Worm (Caenorhabditis elegans) whole organism, late embryonic: ENCODE measurements around the gene nspb-7.
A peak's percentile ranks its signal among the peaks of the same experiment; 100 is the strongest.

Experiments used
- C08G9.2 ChIP-seq: sonication (generic microtip); optimal IDR thresholded peaks from 2 replicates; lab custom pipeline; 2016; ENCODE audit warnings: mild to moderate bottlenecking, missing genetic modification characterization, moderate library complexity, missing compliant biosample characterization
- K02D7.2 ChIP-seq: sonication (generic microtip); optimal IDR thresholded peaks from 2 replicates; lab custom pipeline; 2017; ENCODE audit warnings: mild to moderate bottlenecking, missing genetic modification characterization, missing compliant biosample characterization
- T23F11.4 ChIP-seq: fragments of 200-800 bp; sonication (Bioruptor generic); optimal IDR thresholded peaks from 2 replicates; lab custom pipeline; 2018; ENCODE audit warnings: mild to moderate bottlenecking, missing genetic modification characterization, missing compliant biosample characterization
- Y22D7AL.16 ChIP-seq: sonication (generic microtip); optimal IDR thresholded peaks from 2 replicates; lab custom pipeline; 2016; ENCODE audit warnings: missing genetic modification characterization, missing compliant biosample characterization
- ahr-1 ChIP-seq: sonication (generic microtip); optimal IDR thresholded peaks from 2 replicates; lab custom pipeline; 2016; ENCODE audit warnings: missing genetic modification characterization, missing compliant biosample characterization
- ceh-14 ChIP-seq: sonication (generic microtip); optimal IDR thresholded peaks from 2 replicates; lab custom pipeline; 2016; ENCODE audit warnings: missing genotype, missing genetic modification characterization, missing compliant biosample characterization
- ceh-18 ChIP-seq: sonication (generic microtip); optimal IDR thresholded peaks from 2 replicates; lab custom pipeline; 2016; ENCODE audit warnings: missing genetic modification characterization, missing compliant biosample characterization
- ceh-22 ChIP-seq: sonication (generic microtip); optimal IDR thresholded peaks from 2 replicates; lab custom pipeline; 2017; ENCODE audit warnings: missing biosample characterization, missing genetic modification characterization
- ceh-34 ChIP-seq: sonication (generic microtip); optimal IDR thresholded peaks from 2 replicates; lab custom pipeline; 2016; ENCODE audit warnings: mild to moderate bottlenecking, missing genetic modification characterization, missing compliant biosample characterization
- ceh-45 ChIP-seq: fragments of 200-800 bp; sonication (Bioruptor generic); IDR thresholded peaks from 2 replicates; pipeline ENCODE4 v1.3.6; 2022; ENCODE audit warnings: missing genetic modification reagents, missing genetic modification characterization, missing compliant biosample characterization
- ceh-48 ChIP-seq: sonication (generic microtip); optimal IDR thresholded peaks from 2 replicates; lab custom pipeline; 2016; ENCODE audit warnings: missing genetic modification characterization, inconsistent platforms, missing compliant biosample characterization
- ceh-9 ChIP-seq: sonication (generic microtip); optimal IDR thresholded peaks from 2 replicates; lab custom pipeline; 2016; ENCODE audit warnings: mild to moderate bottlenecking, missing genetic modification characterization, inconsistent platforms, missing compliant biosample characterization
- che-1 ChIP-seq: sonication (generic microtip); optimal IDR thresholded peaks from 2 replicates; lab custom pipeline; 2016; ENCODE audit warnings: mild to moderate bottlenecking, missing genetic modification characterization, missing compliant biosample characterization
- dmd-4 ChIP-seq: sonication (generic microtip); optimal IDR thresholded peaks from 2 replicates; lab custom pipeline; 2016; ENCODE audit warnings: borderline replicate concordance, missing genetic modification characterization, missing compliant biosample characterization
- elt-2 ChIP-seq: sonication (generic microtip); optimal IDR thresholded peaks from 2 replicates; lab custom pipeline; 2016; ENCODE audit warnings: missing genetic modification reagents, missing genetic modification characterization, missing compliant biosample characterization
- elt-4 ChIP-seq: sonication (generic microtip); optimal IDR thresholded peaks from 2 replicates; lab custom pipeline; 2016; ENCODE audit warnings: missing genetic modification characterization, missing compliant biosample characterization
- ets-4 ChIP-seq: sonication (generic microtip); optimal IDR thresholded peaks from 2 replicates; lab custom pipeline; 2016; ENCODE audit warnings: missing genetic modification characterization, missing compliant biosample characterization
- fax-1 ChIP-seq: sonication (generic microtip); optimal IDR thresholded peaks from 2 replicates; lab custom pipeline; 2016; ENCODE audit warnings: missing genotype, missing genetic modification characterization, missing compliant biosample characterization
- hlh-13 ChIP-seq: fragments of 200-800 bp; sonication (Bioruptor generic); optimal IDR thresholded peaks from 2 replicates; lab custom pipeline; 2018; ENCODE audit warnings: mild to moderate bottlenecking, missing genetic modification characterization, missing compliant biosample characterization
- hlh-30 ChIP-seq: sonication (generic microtip); optimal IDR thresholded peaks from 2 replicates; lab custom pipeline; 2017; ENCODE audit warnings: antibody characterized with exemption, missing genetic modification characterization, missing compliant biosample characterization; ENCODE audit not compliant: insufficient read depth
- lim-6 ChIP-seq: sonication (generic microtip); optimal IDR thresholded peaks from 2 replicates; lab custom pipeline; 2016; ENCODE audit warnings: missing genetic modification characterization, missing compliant biosample characterization
- lin-11 ChIP-seq: fragments of 200-800 bp; sonication (Bioruptor generic); optimal IDR thresholded peaks from 2 replicates; lab custom pipeline; 2018; ENCODE audit warnings: mild to moderate bottlenecking, missing genetic modification characterization, missing compliant biosample characterization
- madf-2 ChIP-seq: sonication (generic microtip); optimal IDR thresholded peaks from 2 replicates; lab custom pipeline; 2017; ENCODE audit warnings: missing genetic modification characterization, missing compliant biosample characterization
- mec-3 ChIP-seq: sonication (generic microtip); optimal IDR thresholded peaks from 2 replicates; lab custom pipeline; 2016; ENCODE audit warnings: borderline replicate concordance, missing genetic modification characterization, missing compliant biosample characterization
- nfya-1 ChIP-seq: sonication (generic microtip); optimal IDR thresholded peaks from 2 replicates; lab custom pipeline; 2017; ENCODE audit warnings: missing genetic modification characterization, mild to moderate bottlenecking, missing compliant biosample characterization, antibody characterized with exemption, moderate library complexity
- nhr-11 ChIP-seq: fragments of 150-350 bp; optimal IDR thresholded peaks from 2 replicates; lab custom pipeline; 2014; ENCODE audit warnings: missing biosample characterization, missing genetic modification characterization
- pag-3 ChIP-seq: sonication (generic microtip); optimal IDR thresholded peaks from 2 replicates; lab custom pipeline; 2016; ENCODE audit warnings: missing compliant biosample characterization, missing genetic modification characterization, borderline replicate concordance
- pha-2 ChIP-seq: sonication (generic microtip); optimal IDR thresholded peaks from 2 replicates; lab custom pipeline; 2017; ENCODE audit warnings: mild to moderate bottlenecking, missing genetic modification characterization, missing compliant biosample characterization
- pqm-1 ChIP-seq: sonication (generic microtip); optimal IDR thresholded peaks from 2 replicates; lab custom pipeline; 2016; ENCODE audit warnings: missing genetic modification characterization, missing compliant biosample characterization
- pros-1 ChIP-seq: fragments of 150-350 bp; optimal IDR thresholded peaks from 2 replicates; lab custom pipeline; 2014; ENCODE audit warnings: missing biosample characterization, missing genetic modification reagents, missing genetic modification characterization
- ref-2 ChIP-seq: sonication (generic microtip); optimal IDR thresholded peaks from 2 replicates; lab custom pipeline; 2016; ENCODE audit warnings: missing genetic modification characterization, missing compliant biosample characterization
- sdc-2 ChIP-seq: sonication (generic microtip); optimal IDR thresholded peaks from 2 replicates; lab custom pipeline; 2016; ENCODE audit warnings: missing genotype, missing genetic modification characterization, missing compliant biosample characterization
- sox-2 ChIP-seq: fragments of 200-800 bp; sonication (Bioruptor generic); IDR thresholded peaks from 2 replicates; pipeline ENCODE4 v1.3.6; 2022; ENCODE audit warnings: missing genetic modification reagents, missing genetic modification characterization, missing compliant biosample characterization
- sox-4 ChIP-seq: sonication (generic microtip); optimal IDR thresholded peaks from 2 replicates; lab custom pipeline; 2017; ENCODE audit warnings: mild to moderate bottlenecking, missing genetic modification characterization, inconsistent platforms, missing compliant biosample characterization
- syd-9 ChIP-seq: sonication (generic microtip); optimal IDR thresholded peaks from 2 replicates; lab custom pipeline; 2016; ENCODE audit warnings: mild to moderate bottlenecking, missing genetic modification characterization, moderate library complexity, missing compliant biosample characterization
- tbx-2 ChIP-seq: sonication (generic microtip); optimal IDR thresholded peaks from 2 replicates; lab custom pipeline; 2016; ENCODE audit warnings: missing genetic modification characterization, missing compliant biosample characterization
- unc-3 ChIP-seq, 2 experiments: fragments of 200-800 bp in 1 of 2; sonication (Bioruptor generic) in 1 of 2; sonication (generic microtip) in 1 of 2; conservative IDR thresholded peaks in 1 of 2; optimal IDR thresholded peaks in 1 of 2; 2 replicates each; pipeline versions ENCODE4 v1.3.6 to Lab custom; 2016 to 2022; ENCODE audit warnings: missing compliant biosample characterization in 2 of 2, missing genetic modification characterization in 2 of 2, missing genetic modification reagents in 1 of 2
- unc-42 ChIP-seq: sonication (generic microtip); optimal IDR thresholded peaks from 2 replicates; lab custom pipeline; 2016; ENCODE audit warnings: missing genotype, missing genetic modification characterization, missing compliant biosample characterization
- unc-55 ChIP-seq: sonication (generic microtip); optimal IDR thresholded peaks from 2 replicates; lab custom pipeline; 2017; ENCODE audit warnings: missing biosample characterization, missing genetic modification reagents, missing genetic modification characterization
- unc-86 ChIP-seq: sonication (generic microtip); optimal IDR thresholded peaks from 2 replicates; lab custom pipeline; 2016; ENCODE audit warnings: missing genetic modification characterization, missing compliant biosample characterization
- ztf-16 ChIP-seq: sonication (generic microtip); optimal IDR thresholded peaks from 2 replicates; lab custom pipeline; 2017; ENCODE audit warnings: missing genetic modification characterization, missing compliant biosample characterization

nspb-7 gene

DNA sequence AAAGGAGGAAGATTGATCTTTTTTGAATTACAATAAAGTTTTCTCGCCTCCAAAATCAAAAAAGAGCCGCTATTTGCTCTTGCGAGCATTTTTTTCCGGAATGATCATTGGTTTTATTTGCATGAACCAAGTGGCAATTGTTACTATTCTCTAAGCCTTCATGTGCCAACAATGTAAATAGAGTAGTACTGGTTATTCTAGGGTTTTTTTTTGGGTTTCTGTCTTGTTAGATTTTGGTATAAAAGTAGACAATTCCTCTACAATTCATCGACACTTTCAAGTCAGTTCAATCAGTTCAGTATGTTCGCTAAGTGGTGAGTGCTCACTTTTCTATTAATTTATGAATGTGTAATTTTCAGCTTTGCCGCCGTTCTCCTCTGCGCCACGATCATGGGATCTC, at the start of gene nspb-7:
nspb-7 (plus strand) TSS at position 301 of the 400 bp plus-strand sequence.
- TF ChIP-seq ceh-34 (no peak), ceh-18 (no peak), pha-2 (tag; lab: Kevin White, UChicago) (no peak), lin-11 (tag; lab: Kevin White, UChicago) (no peak), ceh-48 (no peak), nhr-11 (tag; lab: Kevin White, UChicago) (no peak), unc-3 (GFP tag; conservative IDR thresholded peaks at IDR 0.05; lab: Robert Waterston, UW) (no peak), unc-3 (tag; optimal IDR thresholded peaks at IDR 0.05; lab: Kevin White, UChicago) (no peak), C08G9.2 (tag; lab: Kevin White, UChicago) (no peak), sox-4 (no peak), K02D7.2 (tag; lab: Kevin White, UChicago) (no peak)

DNA sequence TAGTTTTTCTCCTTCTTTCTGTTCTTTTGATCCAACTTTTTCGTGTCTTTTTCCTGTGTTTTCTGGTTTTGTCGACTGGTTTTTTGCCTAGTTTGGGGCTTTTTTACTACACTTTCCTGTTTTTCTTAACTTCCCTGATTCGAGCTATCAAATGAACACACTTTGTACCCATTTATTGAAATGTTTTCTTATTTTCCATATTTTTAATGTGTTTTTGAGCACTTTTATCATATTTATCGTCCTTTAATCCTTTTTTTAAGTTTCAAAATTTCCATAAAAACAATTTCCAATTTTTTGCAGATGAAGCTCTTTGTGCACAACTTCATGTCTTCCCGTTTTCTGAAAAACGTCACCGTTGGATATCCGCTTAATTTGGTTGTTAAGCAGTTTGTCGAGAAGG, 44.1 kb upstream of the nspb-7 start, which contains the start of gene C04H5.1:
C04H5.1 (plus strand) TSS at position 301 of the 400 bp plus-strand sequence.
- TF ChIP-seq K02D7.2 (tag; lab: Kevin White, UChicago) (no peak), elt-2 (tag; lab: Kevin White, UChicago) (no peak), unc-86 (tag; lab: Kevin White, UChicago) (no peak)
- TF ChIP-seq, all 69 proteins: peak for 0

DNA sequence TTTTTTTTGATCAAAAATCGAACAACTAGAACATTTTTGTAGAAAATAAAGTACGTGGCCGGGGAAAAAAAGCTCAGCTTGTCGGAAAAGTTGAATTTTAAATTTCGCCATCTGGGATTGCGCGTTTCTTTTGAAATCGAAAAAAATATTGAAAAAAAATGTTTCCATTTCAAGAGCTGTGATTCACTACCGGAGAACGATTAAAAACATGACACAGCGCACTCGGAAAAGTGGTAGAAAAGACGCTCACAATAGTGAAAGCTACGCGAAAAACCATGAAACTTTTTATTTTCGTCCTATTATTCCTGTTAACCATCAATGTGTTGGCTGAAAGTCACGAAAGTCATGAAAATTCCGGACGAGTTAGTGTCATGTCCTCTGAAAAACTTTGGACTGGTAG, 40.4 kb upstream of the nspb-7 start, which contains the start of the genes clec-147 and C04H5.7:
clec-147 (minus strand) TSS at position 101 of the 400 bp plus-strand sequence.
C04H5.7 (plus strand) TSS at position 219 of the 400 bp plus-strand sequence.
- no peak for TF ChIP-seq lim-6 (tag; lab: Kevin White, UChicago)
- no peak for TF ChIP-seq pag-3 (tag; lab: Kevin White, UChicago)
- TF ChIP-seq ceh-9: no peak
- TF ChIP-seq ztf-16 (tag; lab: Kevin White, UChicago): no peak
- TF ChIP-seq pqm-1 (tag; lab: Kevin White, UChicago): no peak
- no peak for TF ChIP-seq dmd-4 (tag; lab: Kevin White, UChicago)
- TF ChIP-seq hlh-30: no peak
- no peak for TF ChIP-seq madf-2
- no peak for TF ChIP-seq ets-4 (tag; lab: Kevin White, UChicago)
- TF ChIP-seq pros-1 (tag; lab: Kevin White, UChicago): no peak
- no peak for TF ChIP-seq unc-3 (GFP tag; conservative IDR thresholded peaks at IDR 0.05; lab: Robert Waterston, UW)
- no peak for TF ChIP-seq unc-3 (tag; optimal IDR thresholded peaks at IDR 0.05; lab: Kevin White, UChicago)
- TF ChIP-seq tbx-2 (tag; lab: Kevin White, UChicago): no peak
- TF ChIP-seq ceh-14: no peak
- TF ChIP-seq T23F11.4: no peak
- TF ChIP-seq K02D7.2 (tag; lab: Kevin White, UChicago): no peak
- TF ChIP-seq ceh-22 (tag; lab: Kevin White, UChicago): no peak
- TF ChIP-seq hlh-13 (GFP tag; lab: Kevin White, UChicago): no peak
- TF ChIP-seq elt-4: no peak
- no peak for TF ChIP-seq ceh-45 (GFP tag; lab: Robert Waterston, UW)

DNA sequence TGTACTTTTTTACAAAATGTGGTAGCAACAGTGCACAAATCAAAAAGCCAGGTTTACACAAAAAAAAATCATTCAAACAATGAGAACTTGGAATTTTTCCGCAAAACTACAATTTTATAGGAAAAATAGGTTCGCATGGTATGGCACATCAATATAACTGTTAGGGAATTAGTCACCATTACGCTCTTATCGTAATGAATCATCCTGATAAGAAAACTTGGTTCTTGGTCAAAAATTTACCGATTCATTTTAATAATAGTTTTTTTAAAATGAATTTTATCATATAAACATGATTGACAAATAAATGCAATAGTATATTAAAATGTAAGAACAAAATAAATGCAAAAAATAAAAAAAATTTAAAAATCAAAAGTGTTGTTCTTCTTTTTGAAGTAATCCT, 37.6 kb upstream of the nspb-7 start:
- TF ChIP-seq elt-2 (tag; lab: Kevin White, UChicago) (peak; percentile 44), dmd-4 (tag; lab: Kevin White, UChicago) (no peak), unc-42 (tag; lab: Kevin White, UChicago) (no peak), nfya-1 (no peak), unc-55 (no peak), pha-2 (tag; lab: Kevin White, UChicago) (no peak)

DNA sequence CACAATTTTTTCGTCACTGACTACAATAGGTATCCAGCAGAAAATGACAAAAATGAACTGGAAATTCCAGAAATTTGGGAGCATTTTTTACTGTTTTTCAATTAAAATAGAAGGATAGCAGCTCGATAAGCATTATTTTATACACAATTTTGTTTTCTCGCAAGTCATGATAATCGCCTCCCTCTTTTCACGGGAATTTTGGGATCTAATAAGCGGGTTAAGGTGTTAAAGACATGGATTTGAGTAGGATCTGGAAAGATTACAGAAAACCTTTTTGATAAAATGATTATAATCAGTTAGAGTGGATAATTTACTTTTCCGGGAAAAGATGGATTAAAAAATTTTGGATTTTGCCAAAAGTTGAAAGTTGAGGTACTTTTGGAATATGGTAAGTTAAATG, 29.4 kb upstream of the nspb-7 start, which contains the start of gene gcy-29:
gcy-29 (minus strand) TSS at position 101 of the 400 bp plus-strand sequence.
- no peak for TF ChIP-seq fax-1 (tag; lab: Kevin White, UChicago)
- TF ChIP-seq elt-4: no peak
- no peak for TF ChIP-seq ahr-1 (tag; lab: Kevin White, UChicago)
- no peak for TF ChIP-seq elt-2 (tag; lab: Kevin White, UChicago)
- no peak for TF ChIP-seq hlh-13 (GFP tag; lab: Kevin White, UChicago)
- TF ChIP-seq che-1 (tag; lab: Kevin White, UChicago): no peak
- no peak for TF ChIP-seq ztf-16 (tag; lab: Kevin White, UChicago)
- no peak for TF ChIP-seq sdc-2
- TF ChIP-seq mec-3 (tag; lab: Kevin White, UChicago): no peak
- no peak for TF ChIP-seq ceh-34
- TF ChIP-seq ref-2: no peak
- TF ChIP-seq unc-55: no peak
- TF ChIP-seq syd-9 (tag; lab: Kevin White, UChicago): no peak
- TF ChIP-seq tbx-2 (tag; lab: Kevin White, UChicago): no peak
- no peak for TF ChIP-seq sox-2 (GFP tag; lab: Robert Waterston, UW)
- TF ChIP-seq madf-2: no peak
- no peak for TF ChIP-seq T23F11.4
- TF ChIP-seq Y22D7AL.16 (tag; lab: Kevin White, UChicago): no peak
